Worm (Caenorhabditis elegans) whole organism, midembryonic: ENCODE results near the gene M01H9.2.

ENCODE experiments used
- T22C8.4 ChIP-seq: fragments of 200-800 bp; sonication (Bioruptor generic); IDR thresholded peaks from 2 replicates; pipeline ENCODE4 v1.3.6; 2022; ENCODE audit warnings: missing genetic modification characterization, missing compliant biosample characterization
- cog-1 ChIP-seq: sonication (generic microtip); optimal IDR thresholded peaks from 2 replicates; lab custom pipeline; 2016; ENCODE audit warnings: missing genetic modification characterization, missing compliant biosample characterization
- flt-1 ChIP-seq: fragments of 200-800 bp; sonication (Bioruptor generic); IDR thresholded peaks from 2 replicates; pipeline ENCODE4 v1.3.6; 2022; ENCODE audit warnings: missing genetic modification characterization, missing compliant biosample characterization
- klf-2 ChIP-seq: fragments of 200-800 bp; sonication (Bioruptor generic); conservative IDR thresholded peaks from 2 replicates; pipeline ENCODE4 v1.3.6; 2022; ENCODE audit warnings: missing genetic modification reagents, missing genetic modification characterization, missing compliant biosample characterization
- med-1 ChIP-seq: sonication (generic microtip); optimal IDR thresholded peaks from 2 replicates; lab custom pipeline; 2017; ENCODE audit warnings: missing genetic modification characterization, mild to moderate bottlenecking, missing compliant biosample characterization, antibody characterized with exemption, missing genetic modification reagents; ENCODE audit not compliant: insufficient read depth
- ref-1 ChIP-seq: fragments of 200-800 bp; sonication (Bioruptor generic); conservative IDR thresholded peaks from 2 replicates; pipeline ENCODE4 v1.3.6; 2022; ENCODE audit warnings: missing genetic modification reagents, missing genetic modification characterization, missing compliant biosample characterization
- ztf-23 ChIP-seq: fragments of 200-800 bp; sonication (Bioruptor generic); IDR thresholded peaks from 2 replicates; pipeline ENCODE4 v1.3.6; 2022; ENCODE audit warnings: missing genetic modification reagents, missing genetic modification characterization, missing compliant biosample characterization
- ztf-29 ChIP-seq: fragments of 200-800 bp; sonication (Bioruptor generic); IDR thresholded peaks from 2 replicates; pipeline ENCODE4 v1.3.6; 2022; ENCODE audit warnings: missing genetic modification reagents, missing genetic modification characterization, missing compliant biosample characterization

DNA sequence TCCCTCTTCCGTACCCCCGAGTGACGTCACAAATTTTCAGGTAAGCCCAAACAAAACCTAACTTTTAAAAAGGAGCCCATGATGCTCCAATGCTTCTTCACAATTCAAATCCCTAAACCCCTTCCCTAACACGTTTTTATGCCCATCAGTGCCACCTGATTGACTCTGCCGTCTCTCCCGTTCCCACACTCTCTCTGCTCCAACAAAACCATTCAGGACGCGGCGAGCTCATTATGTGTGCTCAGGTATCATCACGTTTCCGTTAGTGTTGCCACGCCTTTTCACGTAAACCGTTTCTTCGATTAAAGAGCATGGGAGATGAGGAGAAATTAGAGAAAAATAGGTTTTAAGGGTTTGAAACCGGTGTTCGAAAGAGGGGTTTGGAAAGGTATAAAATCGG, at the start of gene M01H9.2:
- TF ChIP-seq ztf-23 (GFP tag; lab: Robert Waterston, UW) (no peak), flt-1 (GFP tag; lab: Robert Waterston, UW) (no peak), med-1 (GFP tag; lab: Kevin White, UChicago) (no peak), klf-2 (no peak), ref-1 (GFP tag; lab: Robert Waterston, UW) (no peak), cog-1 (tag; lab: Kevin White, UChicago) (no peak), ztf-29 (GFP tag; lab: Robert Waterston, UW) (no peak), T22C8.4 (no peak)
